Fruit fly (Drosophila melanogaster) whole organism, embryonic: ENCODE results near the gene Atat.

Experiments used
- BEAF-32 ChIP-seq: fragments of 200-800 bp; sonication (Bioruptor generic); optimal IDR thresholded peaks from 3 replicates; lab custom pipeline; 2017; ENCODE audit warnings: missing biosample characterization, missing genetic modification characterization, mild to moderate bottlenecking, moderate library complexity, missing genetic modification reagents
- CG10979 ChIP-seq: fragments of 200-800 bp; sonication (Bioruptor generic); optimal IDR thresholded peaks from 2 replicates; lab custom pipeline; 2018; ENCODE audit warnings: missing biosample characterization, mild to moderate bottlenecking, missing genetic modification characterization, moderate library complexity
- CG12104 ChIP-seq: fragments of 200-800 bp; sonication (Bioruptor generic); optimal IDR thresholded peaks from 3 replicates; lab custom pipeline; 2016; ENCODE audit warnings: missing biosample characterization, missing genetic modification characterization
- CG12391 ChIP-seq: fragments of 200-800 bp; sonication (Bioruptor generic); optimal IDR thresholded peaks from 3 replicates; lab custom pipeline; 2018; ENCODE audit warnings: missing biosample characterization, mild to moderate bottlenecking, missing genetic modification characterization, moderate library complexity
- CG12659 ChIP-seq: fragments of 200-800 bp; sonication (Bioruptor generic); optimal IDR thresholded peaks from 3 replicates; lab custom pipeline; 2017; ENCODE audit warnings: mild to moderate bottlenecking, missing biosample characterization, missing genetic modification reagents, missing genetic modification characterization
- CG1647 ChIP-seq: fragments of 200-800 bp; sonication (Bioruptor generic); optimal IDR thresholded peaks from 3 replicates; lab custom pipeline; 2016; ENCODE audit warnings: missing biosample characterization, missing genetic modification characterization
- CG17568 ChIP-seq: fragments of 200-800 bp; sonication (Bioruptor generic); optimal IDR thresholded peaks from 2 replicates; lab custom pipeline; 2018; ENCODE audit warnings: missing biosample characterization, mild to moderate bottlenecking, missing genetic modification characterization, moderate library complexity
- CG18764 ChIP-seq: fragments of 200-800 bp; sonication (Bioruptor generic); optimal IDR thresholded peaks from 3 replicates; lab custom pipeline; 2016; ENCODE audit warnings: missing biosample characterization, missing genetic modification characterization
- CG2116 ChIP-seq: fragments of 200-800 bp; sonication (Bioruptor generic); optimal IDR thresholded peaks from 3 replicates; lab custom pipeline; 2018; ENCODE audit warnings: missing biosample characterization, mild to moderate bottlenecking, missing genetic modification characterization
- CG33557 ChIP-seq: fragments of 200-800 bp; sonication (Bioruptor generic); optimal IDR thresholded peaks from 2 replicates; lab custom pipeline; 2019; ENCODE audit warnings: missing biosample characterization, mild to moderate bottlenecking, missing genetic modification characterization, moderate library complexity
- CG3995 ChIP-seq: fragments of 200-800 bp; sonication (Bioruptor generic); optimal IDR thresholded peaks from 3 replicates; lab custom pipeline; 2016; ENCODE audit warnings: missing biosample characterization, missing genetic modification characterization
- CG4282 ChIP-seq: fragments of 200-800 bp; sonication (Bioruptor generic); optimal IDR thresholded peaks from 2 replicates; lab custom pipeline; 2016; ENCODE audit warnings: missing biosample characterization, missing genetic modification characterization
- CG5953 ChIP-seq: fragments of 200-800 bp; sonication (Bioruptor generic); IDR thresholded peaks from 2 replicates; pipeline ENCODE4 v1.3.6; 2022; ENCODE audit warnings: missing biosample characterization, missing genetic modification characterization
- CG7271 ChIP-seq: fragments of 200-800 bp; sonication (Bioruptor generic); optimal IDR thresholded peaks from 2 replicates; lab custom pipeline; 2018; ENCODE audit warnings: missing biosample characterization, mild to moderate bottlenecking, missing genetic modification characterization, moderate library complexity
- CG7556 ChIP-seq: fragments of 200-800 bp; sonication (Bioruptor generic); optimal IDR thresholded peaks from 2 replicates; lab custom pipeline; 2017; ENCODE audit warnings: missing biosample characterization, mild to moderate bottlenecking, missing genetic modification characterization
- CG7963 ChIP-seq: fragments of 200-800 bp; sonication (Bioruptor generic); IDR thresholded peaks from 3 replicates; pipeline ENCODE4 v1.3.6; 2022; ENCODE audit warnings: missing biosample characterization, missing genetic modification characterization; ENCODE audit not compliant: partially characterized antibody
- CG9797 ChIP-seq: fragments of 200-800 bp; sonication (Bioruptor generic); optimal IDR thresholded peaks from 3 replicates; lab custom pipeline; 2018; ENCODE audit warnings: missing biosample characterization, mild to moderate bottlenecking, missing genetic modification characterization
- CkIIα-i1 ChIP-seq: fragments of 200-800 bp; sonication (Bioruptor generic); IDR thresholded peaks from 2 replicates; pipeline ENCODE4 v1.3.6; 2022; ENCODE audit warnings: missing biosample characterization, missing genetic modification characterization
- CoRest ChIP-seq: fragments of 200-800 bp; sonication (Bioruptor generic); optimal IDR thresholded peaks from 3 replicates; lab custom pipeline; 2018; ENCODE audit warnings: missing biosample characterization, mild to moderate bottlenecking, missing genetic modification characterization, moderate library complexity
- D19A ChIP-seq: fragments of 200-800 bp; optimal IDR thresholded peaks from 3 replicates; lab custom pipeline; 2019; ENCODE audit warnings: missing biosample characterization, mild to moderate bottlenecking, missing genetic modification characterization, moderate library complexity
- Dbx ChIP-seq: fragments of 200-800 bp; sonication (Bioruptor generic); IDR thresholded peaks from 3 replicates; pipeline ENCODE4 v1.3.6; 2022; ENCODE audit warnings: missing biosample characterization, missing genetic modification characterization
- Deaf1 ChIP-seq: fragments of 200-800 bp; optimal IDR thresholded peaks from 3 replicates; lab custom pipeline; 2019; ENCODE audit warnings: missing biosample characterization, mild to moderate bottlenecking, missing genetic modification characterization, moderate library complexity
- Dek ChIP-seq: fragments of 200-800 bp; sonication (Bioruptor generic); optimal IDR thresholded peaks from 3 replicates; lab custom pipeline; 2019; ENCODE audit warnings: missing biosample characterization, mild to moderate bottlenecking, missing genetic modification characterization, moderate library complexity
- Doc3 ChIP-seq: fragments of 200-800 bp; sonication (Bioruptor generic); IDR thresholded peaks from 3 replicates; pipeline ENCODE4 v1.3.6; 2022; ENCODE audit warnings: missing biosample characterization, missing genetic modification characterization; ENCODE audit not compliant: partially characterized antibody
- E2f2 ChIP-seq: fragments of 200-800 bp; sonication (Bioruptor generic); IDR thresholded peaks from 2 replicates; pipeline ENCODE4 v1.3.6; 2022; ENCODE audit warnings: missing biosample characterization, missing genetic modification characterization
- ERR ChIP-seq: fragments of 200-800 bp; sonication (Bioruptor generic); optimal IDR thresholded peaks from 2 replicates; lab custom pipeline; 2016; ENCODE audit warnings: missing biosample characterization, missing genetic modification characterization
- HmgZ ChIP-seq: fragments of 200-800 bp; sonication (Bioruptor generic); optimal IDR thresholded peaks from 2 replicates; lab custom pipeline; 2018; ENCODE audit warnings: missing biosample characterization, mild to moderate bottlenecking, missing genetic modification characterization
- Lhr ChIP-seq: fragments of 200-800 bp; sonication (Bioruptor generic); optimal IDR thresholded peaks from 3 replicates; lab custom pipeline; 2017; ENCODE audit warnings: mild to moderate bottlenecking, missing biosample characterization, missing genetic modification reagents, missing genetic modification characterization
- Myb ChIP-seq: fragments of 200-800 bp; sonication (Bioruptor generic); optimal IDR thresholded peaks from 2 replicates; lab custom pipeline; 2016; ENCODE audit warnings: missing biosample characterization, missing genetic modification characterization
- YL-1 ChIP-seq: fragments of 200-800 bp; sonication (Bioruptor generic); optimal IDR thresholded peaks from 3 replicates; lab custom pipeline; 2017; ENCODE audit warnings: missing biosample characterization, mild to moderate bottlenecking, missing genetic modification characterization
- disco-r ChIP-seq: fragments of 200-800 bp; sonication (Bioruptor generic); optimal IDR thresholded peaks from 2 replicates; lab custom pipeline; 2016; ENCODE audit warnings: missing biosample characterization, missing genetic modification characterization
- eve ChIP-seq, 2 experiments: fragments of >200 bp; optimal IDR thresholded peaks; 2 replicates each; lab custom pipeline; 2017; ENCODE audit warnings: missing biosample characterization in 2 of 2, missing genetic modification characterization in 2 of 2
- fru ChIP-seq: fragments of >200 bp; optimal IDR thresholded peaks from 2 replicates; lab custom pipeline; 2017
- gce ChIP-seq: fragments of 200-800 bp; sonication (Bioruptor generic); IDR thresholded peaks from 3 replicates; pipeline ENCODE4 v1.3.6; 2022; ENCODE audit warnings: missing biosample characterization, missing genetic modification characterization
- grau ChIP-seq: fragments of 200-800 bp; optimal IDR thresholded peaks from 3 replicates; lab custom pipeline; 2019; ENCODE audit warnings: missing biosample characterization, mild to moderate bottlenecking, missing genetic modification characterization, moderate library complexity
- hb ChIP-seq: fragments of 200-800 bp; sonication (Bioruptor generic); IDR thresholded peaks from 3 replicates; pipeline ENCODE4 v1.3.6; 2022; ENCODE audit warnings: missing biosample characterization, missing genetic modification characterization; ENCODE audit not compliant: partially characterized antibody
- insv ChIP-seq, 2 experiments: fragments of 200-800 bp; sonication (Bioruptor generic); optimal IDR thresholded peaks; 3 replicates each; lab custom pipeline; 2016 to 2018; ENCODE audit warnings: missing biosample characterization in 2 of 2, missing genetic modification characterization in 2 of 2
- lilli ChIP-seq: fragments of 200-800 bp; sonication (Bioruptor generic); optimal IDR thresholded peaks from 3 replicates; lab custom pipeline; 2016; ENCODE audit warnings: missing biosample characterization, missing genetic modification characterization
- lola ChIP-seq, 3 experiments: fragments of >200 bp in 2 of 3; fragments of 200-800 bp in 1 of 3; sonication (Bioruptor generic) in 1 of 3; optimal IDR thresholded peaks; 2 replicates each; lab custom pipeline; 2017 to 2019; ENCODE audit warnings: missing biosample characterization in 3 of 3, missing genetic modification characterization in 3 of 3, mild to moderate bottlenecking in 1 of 3, moderate library complexity in 1 of 3
- nom ChIP-seq: fragments of 200-800 bp; sonication (Bioruptor generic); optimal IDR thresholded peaks from 2 replicates; lab custom pipeline; 2017; ENCODE audit warnings: missing biosample characterization, missing genetic modification characterization, mild to moderate bottlenecking, moderate library complexity, missing genetic modification reagents
- pnt ChIP-seq: fragments of 200-800 bp; sonication (Bioruptor generic); optimal IDR thresholded peaks from 3 replicates; lab custom pipeline; 2016; ENCODE audit warnings: missing biosample characterization, missing genetic modification characterization
- repo ChIP-seq: fragments of 200-800 bp; sonication (Bioruptor generic); optimal IDR thresholded peaks from 2 replicates; lab custom pipeline; 2016; ENCODE audit warnings: missing biosample characterization, missing genetic modification characterization
- scrt ChIP-seq: fragments of 200-800 bp; sonication (Bioruptor generic); optimal IDR thresholded peaks from 2 replicates; lab custom pipeline; 2018; ENCODE audit warnings: missing biosample characterization, mild to moderate bottlenecking, missing genetic modification characterization, moderate library complexity
- sens ChIP-seq: fragments of 200-800 bp; sonication (Bioruptor generic); peaks from one replicate; lab custom pipeline; 2016; ENCODE audit warnings: missing biosample characterization, missing genetic modification characterization
- sug ChIP-seq: fragments of 200-800 bp; optimal IDR thresholded peaks from 2 replicates; lab custom pipeline; 2019; ENCODE audit warnings: missing biosample characterization, mild to moderate bottlenecking, missing genetic modification characterization, moderate library complexity
- unpg ChIP-seq: fragments of 200-800 bp; sonication (Bioruptor generic); optimal IDR thresholded peaks from 3 replicates; lab custom pipeline; 2018; ENCODE audit warnings: missing biosample characterization, mild to moderate bottlenecking, missing genetic modification characterization, moderate library complexity
- vnd ChIP-seq: fragments of 200-800 bp; sonication (Bioruptor generic); IDR thresholded peaks from 3 replicates; pipeline ENCODE4 v1.3.6; 2022; ENCODE audit warnings: missing biosample characterization, missing genetic modification characterization; ENCODE audit not compliant: partially characterized antibody
- wdn ChIP-seq: fragments of 200-800 bp; sonication (Bioruptor generic); IDR thresholded peaks from 2 replicates; pipeline ENCODE4 v1.3.6; 2022; ENCODE audit warnings: missing biosample characterization, missing genetic modification characterization

Atat gene

DNA sequence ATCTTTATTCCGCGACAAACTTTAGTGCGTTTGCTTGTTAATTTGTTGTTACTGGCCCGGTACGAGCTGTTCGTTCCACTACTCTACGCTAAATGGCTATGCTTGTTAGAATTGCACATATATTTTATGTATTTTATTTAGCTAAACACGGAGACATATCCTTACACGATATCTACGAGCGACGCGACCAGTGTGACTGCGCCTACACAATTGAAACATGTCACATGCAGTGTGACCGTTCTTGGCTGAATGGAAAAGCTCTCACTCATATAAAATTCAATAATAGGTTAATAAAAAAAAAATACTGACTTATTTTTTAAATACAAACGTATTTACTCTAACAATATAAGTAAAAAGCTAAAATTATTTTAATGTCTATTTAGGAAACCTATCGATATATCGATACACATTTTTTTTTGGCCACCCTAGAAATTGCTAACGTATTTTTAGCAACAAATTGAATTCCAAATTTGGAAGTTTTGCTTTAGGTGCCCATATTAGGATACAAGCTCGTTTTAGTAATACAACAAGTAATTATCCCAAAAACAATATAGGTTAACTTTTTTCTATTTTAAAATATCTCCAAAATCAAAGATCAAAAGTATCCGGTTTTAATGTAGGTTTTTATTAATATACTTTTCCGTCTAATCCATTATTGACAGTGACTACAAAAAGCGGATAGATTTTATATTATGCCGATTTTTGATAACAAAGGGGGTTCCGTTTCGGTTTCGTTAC, 27.4 kb downstream of the Atat start, which contains the start of gene CG4080:
TSS of gene CG4080 (minus strand) at position 215 of the 738 bp plus-strand sequence.
- TF ChIP-seq CG18764 (no peak), scrt (peak; percentile 46), CG12659 (GFP tag; lab: Kevin White, UChicago) (peak; percentile 78), CG12104 (GFP tag; lab: Kevin White, UChicago) (peak; percentile 4), vnd (GFP tag; lab: Robert Waterston, UW) (peak; percentile 76), wdn (GFP tag; lab: Robert Waterston, UW) (no peak), fru (lab: Kevin White, UChicago) (no peak), HmgZ (tag; lab: Kevin White, UChicago) (peak; percentile 63), repo (GFP tag; lab: Kevin White, UChicago) (no peak), CkIIα-i1 (GFP tag; lab: Robert Waterston, UW) (no peak), E2f2 (GFP tag; lab: Robert Waterston, UW) (peak; percentile 29; the same call in 1 of the 2 replicates), CG7556 (GFP tag; lab: Kevin White, UChicago) (no peak), BEAF-32 (GFP tag; lab: Kevin White, UChicago) (peak; percentile 86), insv (GFP tag; optimal IDR thresholded peaks at IDR 0.05; lab: Kevin White, UChicago) (peak in 1 of 2 experiments; percentile 25), nom (GFP tag; lab: Kevin White, UChicago) (no peak), pnt (GFP tag; lab: Kevin White, UChicago) (peak; percentile 9), YL-1 (GFP tag; lab: Kevin White, UChicago) (peak; percentile 63), lilli (GFP tag; lab: Kevin White, UChicago) (peak; percentile 52), CG33557 (GFP tag; lab: Kevin White, UChicago) (peak; percentile 34), CG5953 (0 out of 2 replicates have a peak, but pooled peaks have one; percentile 41), CG12391 (tag; lab: Kevin White, UChicago) (peak; percentile 84), CG17568 (GFP tag; lab: Kevin White, UChicago) (peak; percentile 34), Myb (GFP tag; lab: Kevin White, UChicago) (peak; percentile 63), CG4282 (GFP tag; lab: Kevin White, UChicago) (no peak), CG9797 (peak; percentile 96), CG2116 (GFP tag; lab: Kevin White, UChicago) (peak; percentile 89), CG1647 (GFP tag; lab: Kevin White, UChicago) (no peak), sens (peak; percentile 88), Dbx (GFP tag; lab: Robert Waterston, UW) (peak; percentile 29; the same call in 1 of the 3 replicates), sug (tag; lab: Kevin White, UChicago) (peak; percentile 22), CoRest (peak; percentile 55), D19A (tag; lab: Kevin White, UChicago) (no peak), CG10979 (tag; lab: Kevin White, UChicago) (no peak), Lhr (GFP tag; lab: Kevin White, UChicago) (peak; percentile 81), ERR (GFP tag; lab: Kevin White, UChicago) (no peak), hb (GFP tag; lab: Robert Waterston, UW) (peak; percentile 24; the same call in 1 of the 3 replicates), gce (GFP tag; lab: Robert Waterston, UW) (0 out of 3 replicates have a peak, but pooled peaks have one; percentile 5), eve (GFP tag; optimal IDR thresholded peaks at IDR 0.05; lab: Kevin White, UChicago) (peak in 1 of 2 experiments; percentile 53), grau (peak; percentile 51), Deaf1 (tag; lab: Kevin White, UChicago) (peak; percentile 49), Doc3 (peak; percentile 84), disco-r (GFP tag; lab: Kevin White, UChicago) (peak; percentile 8), CG7963 (GFP tag; lab: Robert Waterston, UW) (0 out of 3 replicates have a peak, but pooled peaks have one; percentile 28), CG3995 (GFP tag; lab: Kevin White, UChicago) (no peak), Dek (tag; lab: Kevin White, UChicago) (peak; percentile 17), lola (GFP tag; optimal IDR thresholded peaks at IDR 0.05; lab: Kevin White, UChicago) (peak in 1 of 3 experiments; percentile 25), unpg (peak; percentile 37), CG7271 (tag; lab: Kevin White, UChicago) (no peak)
